Worm (Caenorhabditis elegans) whole organism, early embryonic: ENCODE results near the gene cdc-50.B.

ENCODE experiments used
- B0310.2 ChIP-seq: sonication (generic microtip); optimal IDR thresholded peaks from 2 replicates; lab custom pipeline; 2016; ENCODE audit warnings: mild to moderate bottlenecking, missing genetic modification characterization, missing compliant biosample characterization
- aly-1 ChIP-seq: sonication (generic microtip); optimal IDR thresholded peaks from 2 replicates; lab custom pipeline; 2016; ENCODE audit warnings: missing genetic modification characterization, missing compliant biosample characterization
- ama-1 ChIP-seq: fragments of 150-350 bp; optimal IDR thresholded peaks from 2 replicates; lab custom pipeline; 2014
- ceh-13 ChIP-seq: fragments of 200-800 bp; sonication (Bioruptor generic); optimal IDR thresholded peaks from 2 replicates; lab custom pipeline; 2018; ENCODE audit warnings: mild to moderate bottlenecking, missing genetic modification characterization, missing compliant biosample characterization
- flt-1 ChIP-seq: fragments of 200-800 bp; sonication (Bioruptor generic); IDR thresholded peaks from 2 replicates; pipeline ENCODE4 v1.3.6; 2022; ENCODE audit warnings: missing genetic modification characterization, missing compliant biosample characterization
- hmbx-1 ChIP-seq: sonication (generic microtip); optimal IDR thresholded peaks from 2 replicates; lab custom pipeline; 2016; ENCODE audit warnings: mild to moderate bottlenecking, missing genetic modification characterization, missing compliant biosample characterization
- hmg-4 ChIP-seq: fragments of 200-800 bp; sonication (Bioruptor generic); optimal IDR thresholded peaks from 2 replicates; lab custom pipeline; 2018; ENCODE audit warnings: mild to moderate bottlenecking, missing genetic modification characterization, missing compliant biosample characterization
- hnd-1 ChIP-seq: sonication (generic microtip); optimal IDR thresholded peaks from 2 replicates; lab custom pipeline; 2016; ENCODE audit warnings: missing genetic modification characterization, missing compliant biosample characterization
- pes-1 ChIP-seq: fragments of 200-800 bp; sonication (Bioruptor generic); IDR thresholded peaks from 2 replicates; pipeline ENCODE4 v1.3.6; 2022; ENCODE audit warnings: missing genetic modification reagents, missing genetic modification characterization, missing compliant biosample characterization
- scrt-1 ChIP-seq: fragments of 200-800 bp; sonication (Bioruptor generic); IDR thresholded peaks from 2 replicates; pipeline ENCODE4 v1.3.6; 2022; ENCODE audit warnings: missing genetic modification characterization, missing compliant biosample characterization
- sea-1 ChIP-seq: fragments of 200-800 bp; sonication (Bioruptor generic); conservative IDR thresholded peaks from 2 replicates; pipeline ENCODE4 v1.3.6; 2022; ENCODE audit warnings: missing genetic modification characterization, missing compliant biosample characterization
- tbx-11 ChIP-seq: fragments of 200-800 bp; sonication (Bioruptor generic); IDR thresholded peaks from 2 replicates; pipeline ENCODE4 v1.3.6; 2022; ENCODE audit warnings: missing genetic modification characterization, missing compliant biosample characterization
- tbx-37 ChIP-seq: fragments of 200-800 bp; sonication (Bioruptor generic); conservative IDR thresholded peaks from 2 replicates; pipeline ENCODE4 v1.3.6; 2022; ENCODE audit warnings: missing genetic modification reagents, missing genetic modification characterization, missing compliant biosample characterization
- tra-4 ChIP-seq: sonication (generic microtip); optimal IDR thresholded peaks from 2 replicates; lab custom pipeline; 2017; ENCODE audit warnings: missing genetic modification characterization, missing compliant biosample characterization

ce11 chrIV:8752492-8752891 is 12.2 kb upstream of the cdc-50.B start:
- TF ChIP-seq hnd-1 (tag; lab: Kevin White, UChicago) (no peak), flt-1 (GFP tag; lab: Robert Waterston, UW) (no peak), pes-1 (no peak), B0310.2 (no peak), scrt-1 (GFP tag; lab: Robert Waterston, UW) (no peak), tbx-37 (no peak), tra-4 (tag; lab: Kevin White, UChicago) (no peak), ceh-13 (GFP tag; lab: Kevin White, UChicago) (no peak), ama-1 (lab: Kevin White, UChicago) (no peak), tbx-11 (GFP tag; lab: Robert Waterston, UW) (no peak), hmg-4 (no peak), hmbx-1 (tag; lab: Kevin White, UChicago) (no peak), sea-1 (no peak), aly-1 (no peak)
